Fruit fly (Drosophila melanogaster) whole organism, embryonic: ENCODE results near the gene CycB3.

ENCODE experiments used
- Ada2b ChIP-seq: fragments of 200-800 bp; sonication (Bioruptor generic); IDR thresholded peaks from 2 replicates; pipeline ENCODE4 v1.3.6; 2022; ENCODE audit warnings: missing biosample characterization, missing genetic modification characterization
- CG12219 ChIP-seq: fragments of 200-800 bp; sonication (Bioruptor generic); optimal IDR thresholded peaks from 3 replicates; lab custom pipeline; 2018; ENCODE audit warnings: missing biosample characterization, mild to moderate bottlenecking, missing genetic modification characterization
- CG13287 ChIP-seq: fragments of 200-800 bp; sonication (Bioruptor generic); IDR thresholded peaks from 2 replicates; pipeline ENCODE4 v1.3.6; 2022; ENCODE audit warnings: missing biosample characterization, missing genetic modification characterization; ENCODE audit not compliant: partially characterized antibody
- CG14441 ChIP-seq: fragments of 200-800 bp; sonication (Bioruptor generic); IDR thresholded peaks from 2 replicates; pipeline ENCODE4 v1.3.6; 2022; ENCODE audit warnings: missing biosample characterization, missing genetic modification characterization
- CG15073 ChIP-seq: fragments of 200-800 bp; sonication (Bioruptor generic); optimal IDR thresholded peaks from 2 replicates; lab custom pipeline; 2016; ENCODE audit warnings: missing biosample characterization, missing genetic modification characterization
- CG15514 ChIP-seq: fragments of 200-800 bp; sonication (Bioruptor generic); optimal IDR thresholded peaks from 3 replicates; lab custom pipeline; 2017; ENCODE audit warnings: missing biosample characterization, missing genetic modification characterization, mild to moderate bottlenecking, moderate library complexity, missing genetic modification reagents
- CG15601 ChIP-seq: fragments of 200-800 bp; sonication (Bioruptor generic); optimal IDR thresholded peaks from 3 replicates; lab custom pipeline; 2019; ENCODE audit warnings: missing biosample characterization, mild to moderate bottlenecking, missing genetic modification characterization, moderate library complexity
- CG16815 ChIP-seq: fragments of 200-800 bp; sonication (Bioruptor generic); optimal IDR thresholded peaks from 3 replicates; lab custom pipeline; 2017; ENCODE audit warnings: missing biosample characterization, mild to moderate bottlenecking, missing genetic modification characterization
- CG18599 ChIP-seq: fragments of 200-800 bp; sonication (Bioruptor generic); optimal IDR thresholded peaks from 3 replicates; lab custom pipeline; 2017; ENCODE audit warnings: missing biosample characterization, missing genetic modification characterization, mild to moderate bottlenecking, moderate library complexity, missing genetic modification reagents
- CG30431 ChIP-seq: fragments of 200-800 bp; sonication (Bioruptor generic); optimal IDR thresholded peaks from 2 replicates; lab custom pipeline; 2017; ENCODE audit warnings: missing biosample characterization, missing genetic modification characterization
- CG31224 ChIP-seq: fragments of 200-800 bp; sonication (Bioruptor generic); IDR thresholded peaks from 2 replicates; pipeline ENCODE4 v1.3.6; 2022; ENCODE audit warnings: missing biosample characterization, missing genetic modification characterization
- CG4854 ChIP-seq: fragments of 200-800 bp; sonication (Bioruptor generic); optimal IDR thresholded peaks from 2 replicates; lab custom pipeline; 2016; ENCODE audit warnings: missing biosample characterization, missing genetic modification characterization, inconsistent platforms
- CG5180 ChIP-seq: fragments of 200-800 bp; sonication (Bioruptor generic); optimal IDR thresholded peaks from 3 replicates; lab custom pipeline; 2017; ENCODE audit warnings: missing biosample characterization, missing genetic modification characterization, mild to moderate bottlenecking, moderate library complexity, missing genetic modification reagents
- CG5953 ChIP-seq: fragments of 200-800 bp; sonication (Bioruptor generic); IDR thresholded peaks from 2 replicates; pipeline ENCODE4 v1.3.6; 2022; ENCODE audit warnings: missing biosample characterization, missing genetic modification characterization
- CG6254 ChIP-seq: fragments of 200-800 bp; sonication (Bioruptor generic); optimal IDR thresholded peaks from 3 replicates; lab custom pipeline; 2017; ENCODE audit warnings: mild to moderate bottlenecking, missing biosample characterization, missing genetic modification reagents, missing genetic modification characterization
- CG7357 ChIP-seq: fragments of 200-800 bp; sonication (Bioruptor generic); IDR thresholded peaks from 3 replicates; pipeline ENCODE4 v1.3.6; 2022; ENCODE audit warnings: missing biosample characterization, missing genetic modification characterization
- CG8359 ChIP-seq: fragments of 200-800 bp; sonication (Bioruptor generic); optimal IDR thresholded peaks from 2 replicates; lab custom pipeline; 2017; ENCODE audit warnings: missing biosample characterization, mild to moderate bottlenecking, missing genetic modification characterization, borderline replicate concordance
- Deaf1 ChIP-seq: fragments of 200-800 bp; optimal IDR thresholded peaks from 3 replicates; lab custom pipeline; 2019; ENCODE audit warnings: missing biosample characterization, mild to moderate bottlenecking, missing genetic modification characterization, moderate library complexity
- Doc3 ChIP-seq: fragments of 200-800 bp; sonication (Bioruptor generic); IDR thresholded peaks from 3 replicates; pipeline ENCODE4 v1.3.6; 2022; ENCODE audit warnings: missing biosample characterization, missing genetic modification characterization; ENCODE audit not compliant: partially characterized antibody
- Ets65A ChIP-seq: fragments of 200-800 bp; sonication (Bioruptor generic); peaks from one replicate; lab custom pipeline; 2016; ENCODE audit warnings: missing biosample characterization, missing genetic modification characterization
- Gug ChIP-seq: fragments of 200-800 bp; sonication (Bioruptor generic); IDR thresholded peaks from 4 replicates; pipeline ENCODE4 v1.3.6; 2022; ENCODE audit warnings: missing biosample characterization, missing genetic modification characterization
- Lim3 ChIP-seq: fragments of 200-800 bp; sonication (Bioruptor generic); IDR thresholded peaks from 2 replicates; pipeline ENCODE4 v1.3.6; 2022; ENCODE audit warnings: missing biosample characterization, missing genetic modification characterization
- Nf-YC ChIP-seq: fragments of 200-800 bp; optimal IDR thresholded peaks from 3 replicates; lab custom pipeline; 2019; ENCODE audit warnings: missing biosample characterization, mild to moderate bottlenecking, missing genetic modification characterization, moderate library complexity
- Oli ChIP-seq: fragments of 200-800 bp; sonication (Bioruptor generic); optimal IDR thresholded peaks from 2 replicates; lab custom pipeline; 2018; ENCODE audit warnings: missing biosample characterization, mild to moderate bottlenecking, missing genetic modification characterization, moderate library complexity
- Opbp ChIP-seq: fragments of 200-800 bp; sonication (Bioruptor generic); IDR thresholded peaks from 3 replicates; pipeline ENCODE4 v1.3.6; 2022; ENCODE audit warnings: missing biosample characterization, missing genetic modification characterization; ENCODE audit not compliant: partially characterized antibody
- Sox102F ChIP-seq: fragments of 200-800 bp; sonication (Bioruptor generic); optimal IDR thresholded peaks from 2 replicates; lab custom pipeline; 2018; ENCODE audit warnings: missing biosample characterization, mild to moderate bottlenecking, missing genetic modification characterization, moderate library complexity
- Sry-δ ChIP-seq: fragments of 200-800 bp; sonication (Bioruptor generic); optimal IDR thresholded peaks from 2 replicates; lab custom pipeline; 2016; ENCODE audit warnings: missing biosample characterization, missing genetic modification characterization
- Vsx1 ChIP-seq: fragments of 200-800 bp; sonication (Bioruptor generic); optimal IDR thresholded peaks from 2 replicates; lab custom pipeline; 2017; ENCODE audit warnings: missing biosample characterization, mild to moderate bottlenecking, missing genetic modification characterization, missing genetic modification reagents
- Xbp1 ChIP-seq: fragments of 200-800 bp; sonication (Bioruptor generic); optimal IDR thresholded peaks from 3 replicates; lab custom pipeline; 2016; ENCODE audit warnings: missing biosample characterization, mild to moderate bottlenecking, missing genetic modification characterization
- bigmax ChIP-seq: fragments of 200-800 bp; sonication (Bioruptor generic); optimal IDR thresholded peaks from 2 replicates; lab custom pipeline; 2018; ENCODE audit warnings: missing biosample characterization, mild to moderate bottlenecking, missing genetic modification characterization
- bowl ChIP-seq: fragments of 200-800 bp; sonication (Bioruptor generic); IDR thresholded peaks from 2 replicates; pipeline ENCODE4 v1.3.6; 2022; ENCODE audit warnings: missing biosample characterization, missing genetic modification characterization
- cwo ChIP-seq: fragments of 200-800 bp; sonication (Bioruptor generic); optimal IDR thresholded peaks from 3 replicates; lab custom pipeline; 2017; ENCODE audit warnings: missing biosample characterization, missing genetic modification characterization, mild to moderate bottlenecking, moderate library complexity, missing genetic modification reagents
- da ChIP-seq: fragments of 200-800 bp; sonication (Bioruptor generic); optimal IDR thresholded peaks from 2 replicates; lab custom pipeline; 2016; ENCODE audit warnings: missing biosample characterization, missing genetic modification characterization
- en ChIP-seq: fragments of 200-800 bp; sonication (Bioruptor generic); optimal IDR thresholded peaks from 2 replicates; lab custom pipeline; 2016; ENCODE audit warnings: missing biosample characterization, missing genetic modification characterization
- eyg ChIP-seq: fragments of 200-800 bp; sonication (Bioruptor generic); optimal IDR thresholded peaks from 3 replicates; lab custom pipeline; 2016; ENCODE audit warnings: missing biosample characterization, missing genetic modification characterization
- fd102C ChIP-seq: fragments of 200-800 bp; sonication (Bioruptor generic); optimal IDR thresholded peaks from 2 replicates; lab custom pipeline; 2018; ENCODE audit warnings: missing biosample characterization, mild to moderate bottlenecking, missing genetic modification characterization, moderate library complexity
- grau ChIP-seq: fragments of 200-800 bp; optimal IDR thresholded peaks from 3 replicates; lab custom pipeline; 2019; ENCODE audit warnings: missing biosample characterization, mild to moderate bottlenecking, missing genetic modification characterization, moderate library complexity
- hb ChIP-seq: fragments of 200-800 bp; sonication (Bioruptor generic); IDR thresholded peaks from 3 replicates; pipeline ENCODE4 v1.3.6; 2022; ENCODE audit warnings: missing biosample characterization, missing genetic modification characterization; ENCODE audit not compliant: partially characterized antibody
- her ChIP-seq: fragments of 200-800 bp; sonication (Bioruptor generic); optimal IDR thresholded peaks from 2 replicates; lab custom pipeline; 2016; ENCODE audit warnings: missing biosample characterization, missing genetic modification characterization
- hkb ChIP-seq, 2 experiments: fragments of 200-800 bp in 1 of 2; fragments of >200 bp in 1 of 2; sonication (Bioruptor generic) in 1 of 2; IDR thresholded peaks in 1 of 2; optimal IDR thresholded peaks in 1 of 2; 2 replicates each; pipeline versions ENCODE4 v1.3.6 to Lab custom; 2017 to 2022; ENCODE audit warnings: missing biosample characterization in 1 of 2, missing genetic modification characterization in 1 of 2
- jing ChIP-seq: fragments of 200-800 bp; sonication (Bioruptor generic); optimal IDR thresholded peaks from 2 replicates; lab custom pipeline; 2018; ENCODE audit warnings: missing biosample characterization, mild to moderate bottlenecking, missing genetic modification characterization
- maf-S ChIP-seq: fragments of 200-800 bp; sonication (Bioruptor generic); optimal IDR thresholded peaks from 2 replicates; lab custom pipeline; 2016; ENCODE audit warnings: missing biosample characterization, missing genetic modification characterization
- mam ChIP-seq: fragments of 200-800 bp; sonication (Bioruptor generic); optimal IDR thresholded peaks from 3 replicates; lab custom pipeline; 2016; ENCODE audit warnings: missing biosample characterization, missing genetic modification characterization
- pb ChIP-seq: fragments of 200-800 bp; sonication (Bioruptor generic); optimal IDR thresholded peaks from 3 replicates; lab custom pipeline; 2016; ENCODE audit warnings: missing biosample characterization, missing genetic modification characterization
- scrt ChIP-seq: fragments of 200-800 bp; sonication (Bioruptor generic); optimal IDR thresholded peaks from 2 replicates; lab custom pipeline; 2018; ENCODE audit warnings: missing biosample characterization, mild to moderate bottlenecking, missing genetic modification characterization, moderate library complexity
- sens-2 ChIP-seq: fragments of 200-800 bp; sonication (Bioruptor generic); IDR thresholded peaks from 2 replicates; pipeline ENCODE4 v1.3.6; 2022; ENCODE audit warnings: missing biosample characterization, missing genetic modification characterization
- sim ChIP-seq: fragments of 200-800 bp; sonication (Bioruptor generic); IDR thresholded peaks from 2 replicates; pipeline ENCODE4 v1.3.6; 2022; ENCODE audit warnings: missing biosample characterization, missing genetic modification characterization
- vfl ChIP-seq: fragments of 200-800 bp; sonication (Bioruptor generic); optimal IDR thresholded peaks from 2 replicates; lab custom pipeline; 2016; ENCODE audit warnings: missing biosample characterization, missing genetic modification characterization
- wor ChIP-seq: fragments of 200-800 bp; sonication (Bioruptor generic); IDR thresholded peaks from 2 replicates; pipeline ENCODE4 v1.3.6; 2022; ENCODE audit warnings: missing biosample characterization, missing genetic modification characterization

Gene CycB3

dm6 chr3R:24893320-24893955 is 22.8 kb upstream of the CycB3 start (continued):
- peak; percentile 62 for TF ChIP-seq CG14441 (GFP tag; lab: Robert Waterston, UW)
- no peak for TF ChIP-seq CG15073
- TF ChIP-seq CG18599 (GFP tag; lab: Kevin White, UChicago): peak; percentile 60
- no peak for TF ChIP-seq hkb (optimal IDR thresholded peaks at IDR 0.05; lab: Kevin White, UChicago)
- no peak; the same call in 1 of the 2 replicates for TF ChIP-seq hkb (GFP tag; IDR thresholded peaks at IDR 0.05; lab: Robert Waterston, UW)
- TF ChIP-seq hb (GFP tag; lab: Robert Waterston, UW): no peak
- peak; percentile 78 for TF ChIP-seq CG16815 (GFP tag; lab: Kevin White, UChicago)
- TF ChIP-seq CG13287 (GFP tag; lab: Robert Waterston, UW): no peak
- no peak for TF ChIP-seq CG5953 (GFP tag; lab: Robert Waterston, UW)
- no peak for TF ChIP-seq fd102C
- no peak for TF ChIP-seq Sry-δ
- TF ChIP-seq CG15601 (tag; lab: Kevin White, UChicago): peak; percentile 84
- no peak for TF ChIP-seq bigmax (GFP tag; lab: Kevin White, UChicago)
- TF ChIP-seq CG8359: peak; percentile 58
- no peak for TF ChIP-seq sim (GFP tag; lab: Robert Waterston, UW)
- no peak for TF ChIP-seq CG4854 (GFP tag; lab: Kevin White, UChicago)
- TF ChIP-seq grau (tag; lab: Kevin White, UChicago): peak; percentile 88
- TF ChIP-seq CG15514 (GFP tag; lab: Kevin White, UChicago): no peak
- TF ChIP-seq en (GFP tag; lab: Kevin White, UChicago): no peak
- TF ChIP-seq Gug (GFP tag; lab: Robert Waterston, UW): no peak
- TF ChIP-seq mam (GFP tag; lab: Kevin White, UChicago): no peak
- TF ChIP-seq Ets65A: peak; percentile 36
- TF ChIP-seq Doc3 (GFP tag; lab: Robert Waterston, UW): no peak
- peak; percentile 69 for TF ChIP-seq Deaf1 (tag; lab: Kevin White, UChicago)
- no peak for TF ChIP-seq eyg (GFP tag; lab: Kevin White, UChicago)
- peak; percentile 78 for TF ChIP-seq Oli (tag; lab: Kevin White, UChicago)
- TF ChIP-seq vfl (GFP tag; lab: Kevin White, UChicago): no peak
- TF ChIP-seq CG30431 (GFP tag; lab: Kevin White, UChicago): peak; percentile 18
- peak; percentile 8 for TF ChIP-seq CG12219 (GFP tag; lab: Kevin White, UChicago)
- no peak for TF ChIP-seq her (GFP tag; lab: Kevin White, UChicago)
- TF ChIP-seq Xbp1 (GFP tag; lab: Kevin White, UChicago): peak; percentile 43
- TF ChIP-seq wor (GFP tag; lab: Robert Waterston, UW): peak; percentile 47; the same call in 1 of the 2 replicates
- TF ChIP-seq Sox102F: peak; percentile 74
- TF ChIP-seq CG6254 (GFP tag; lab: Kevin White, UChicago): peak; percentile 57
- peak; percentile 64 for TF ChIP-seq scrt (GFP tag; lab: Kevin White, UChicago)
- peak; percentile 37; the same call in 1 of the 2 replicates for TF ChIP-seq CG31224 (GFP tag; lab: Robert Waterston, UW)
- peak; percentile 56; the same call in 2 of the 3 replicates for TF ChIP-seq CG7357 (GFP tag; lab: Robert Waterston, UW)
- TF ChIP-seq Ada2b: peak; percentile 61
- no peak for TF ChIP-seq da (GFP tag; lab: Kevin White, UChicago)
- peak; percentile 68 for TF ChIP-seq Nf-YC (tag; lab: Kevin White, UChicago)
- TF ChIP-seq maf-S (GFP tag; lab: Kevin White, UChicago): no peak
- TF ChIP-seq Opbp: no peak
- TF ChIP-seq Lim3 (GFP tag; lab: Robert Waterston, UW): no peak
- TF ChIP-seq bowl: 0 out of 2 replicates have a peak, but pooled peaks have one; percentile 14
- TF ChIP-seq cwo (GFP tag; lab: Kevin White, UChicago): peak; percentile 73
- TF ChIP-seq sens-2 (GFP tag; lab: Robert Waterston, UW): no peak
- TF ChIP-seq jing: no peak
- TF ChIP-seq CG5180: peak; percentile 59
- TF ChIP-seq Vsx1 (GFP tag; lab: Kevin White, UChicago): peak; percentile 56
- TF ChIP-seq pb (GFP tag; lab: Kevin White, UChicago): no peak
